Worm (Caenorhabditis elegans): ENCODE results near the gene Y48E1C.2.

ce11 chrII:13402680-13403079 is 21.7 kb upstream of the Y48E1C.2 start, which contains the start of gene pinn-4:
- TF ChIP-seq him-1 (tag; optimal IDR thresholded peaks at IDR 0.05) (no peak), dao-5 (tag; optimal IDR thresholded peaks at IDR 0.05) (no peak), W03F9.2 (tag; optimal IDR thresholded peaks at IDR 0.05) (no peak)

Measured in whole organism, L4/young adult.